Fruit fly (Drosophila melanogaster) whole organism, prepupa: ENCODE measurements around the gene CG5162.
A peak's percentile ranks its signal among the peaks of the same experiment; 100 is the strongest.

Experiments used
- Blimp-1 ChIP-seq: fragments of 200-800 bp; sonication (Bioruptor generic); optimal IDR thresholded peaks from 3 replicates; lab custom pipeline; 2017; ENCODE audit warnings: missing biosample characterization, missing genetic modification characterization, mild to moderate bottlenecking, moderate library complexity, missing genetic modification reagents
- CG10669 ChIP-seq: fragments of 200-800 bp; sonication (Bioruptor generic); optimal IDR thresholded peaks from 3 replicates; lab custom pipeline; 2018; ENCODE audit warnings: missing biosample characterization, mild to moderate bottlenecking, missing genetic modification characterization, moderate library complexity
- CG11294 ChIP-seq: fragments of 200-800 bp; sonication (Bioruptor generic); IDR thresholded peaks from 2 replicates; pipeline ENCODE4 v1.3.6; 2022; ENCODE audit warnings: missing biosample characterization, missing genetic modification characterization
- CG15336 ChIP-seq: fragments of 200-800 bp; sonication (Bioruptor generic); IDR thresholded peaks from 2 replicates; pipeline ENCODE4 v1.3.6; 2022; ENCODE audit warnings: missing biosample characterization, missing genetic modification characterization
- CG16779 ChIP-seq: fragments of 200-800 bp; sonication (Bioruptor generic); optimal IDR thresholded peaks from 3 replicates; lab custom pipeline; 2017; ENCODE audit warnings: missing biosample characterization, mild to moderate bottlenecking, missing genetic modification characterization
- CG34406 ChIP-seq: fragments of 200-800 bp; sonication (Bioruptor generic); optimal IDR thresholded peaks from 3 replicates; lab custom pipeline; 2016; ENCODE audit warnings: missing biosample characterization, missing genetic modification characterization
- CG3919 ChIP-seq: fragments of 200-800 bp; sonication (Bioruptor generic); optimal IDR thresholded peaks from 3 replicates; lab custom pipeline; 2016; ENCODE audit warnings: missing biosample characterization, missing genetic modification characterization
- CG6792 ChIP-seq: fragments of 200-800 bp; sonication (Bioruptor generic); optimal IDR thresholded peaks from 3 replicates; lab custom pipeline; 2016; ENCODE audit warnings: missing biosample characterization, missing genetic modification characterization
- CG6808 ChIP-seq: fragments of 200-800 bp; sonication (Bioruptor generic); optimal IDR thresholded peaks from 3 replicates; lab custom pipeline; 2017; ENCODE audit warnings: missing biosample characterization, missing genetic modification characterization, mild to moderate bottlenecking, moderate library complexity, missing genetic modification reagents
- CG6854 ChIP-seq: fragments of 200-800 bp; sonication (Bioruptor generic); optimal IDR thresholded peaks from 2 replicates; lab custom pipeline; 2017; ENCODE audit warnings: missing biosample characterization, mild to moderate bottlenecking, missing genetic modification characterization
- CG8119 ChIP-seq: fragments of 200-800 bp; sonication (Bioruptor generic); IDR thresholded peaks from 3 replicates; pipeline ENCODE4 v1.3.6; 2022; ENCODE audit warnings: missing biosample characterization, missing genetic modification characterization
- Eip78C ChIP-seq: fragments of 200-800 bp; sonication (Bioruptor generic); peaks from one replicate; lab custom pipeline; 2016; ENCODE audit warnings: missing biosample characterization, missing genetic modification characterization
- Eip93F ChIP-seq: fragments of 200-800 bp; sonication (Bioruptor generic); optimal IDR thresholded peaks from 2 replicates; lab custom pipeline; 2016; ENCODE audit warnings: missing biosample characterization, mild to moderate bottlenecking, missing genetic modification characterization
- Ets21C ChIP-seq: fragments of 200-800 bp; sonication (Bioruptor generic); optimal IDR thresholded peaks from 3 replicates; lab custom pipeline; 2016; ENCODE audit warnings: missing biosample characterization, missing genetic modification characterization
- Gug ChIP-seq: fragments of 200-800 bp; sonication (Bioruptor generic); IDR thresholded peaks from 2 replicates; pipeline ENCODE4 v1.3.6; 2022; ENCODE audit warnings: missing biosample characterization, missing genetic modification characterization
- Hr38 ChIP-seq: sonication (Bioruptor generic); optimal IDR thresholded peaks from 2 replicates; lab custom pipeline; 2016; ENCODE audit warnings: missing biosample characterization, missing genetic modification characterization
- Hr4 ChIP-seq: fragments of 200-800 bp; sonication (Bioruptor generic); optimal IDR thresholded peaks from 3 replicates; lab custom pipeline; 2016; ENCODE audit warnings: missing biosample characterization, missing genetic modification characterization
- OdsH ChIP-seq: fragments of 200-800 bp; sonication (Bioruptor generic); optimal IDR thresholded peaks from 3 replicates; lab custom pipeline; 2016; ENCODE audit warnings: missing biosample characterization, missing genetic modification characterization
- Sox102F ChIP-seq: fragments of 200-800 bp; sonication (Bioruptor generic); optimal IDR thresholded peaks from 2 replicates; lab custom pipeline; 2016; ENCODE audit warnings: missing biosample characterization, mild to moderate bottlenecking, missing genetic modification characterization
- Sox14 ChIP-seq: fragments of 200-800 bp; sonication (Bioruptor generic); optimal IDR thresholded peaks from 3 replicates; lab custom pipeline; 2016; ENCODE audit warnings: missing biosample characterization, missing genetic modification characterization
- Sox15 ChIP-seq: fragments of 200-800 bp; sonication (Bioruptor generic); optimal IDR thresholded peaks from 3 replicates; lab custom pipeline; 2016; ENCODE audit warnings: missing biosample characterization, missing genetic modification characterization
- acj6 ChIP-seq: fragments of 200-800 bp; sonication (Bioruptor generic); optimal IDR thresholded peaks from 3 replicates; lab custom pipeline; 2016; ENCODE audit warnings: missing biosample characterization, missing genetic modification characterization
- cyc ChIP-seq: fragments of 200-800 bp; sonication (Bioruptor generic); optimal IDR thresholded peaks from 3 replicates; lab custom pipeline; 2016; ENCODE audit warnings: missing biosample characterization, missing genetic modification characterization
- dac ChIP-seq: fragments of 200-800 bp; sonication (Bioruptor generic); optimal IDR thresholded peaks from 2 replicates; lab custom pipeline; 2017; ENCODE audit warnings: missing biosample characterization, mild to moderate bottlenecking, missing genetic modification characterization
- dsx ChIP-seq: fragments of 200-800 bp; optimal IDR thresholded peaks from 3 replicates; lab custom pipeline; 2019; ENCODE audit warnings: missing biosample characterization, mild to moderate bottlenecking, missing genetic modification characterization, moderate library complexity; ENCODE audit not compliant: poor library complexity, severe bottlenecking
- lz ChIP-seq: fragments of 200-800 bp; sonication (Bioruptor generic); optimal IDR thresholded peaks from 3 replicates; lab custom pipeline; 2016; ENCODE audit warnings: missing biosample characterization, missing genetic modification characterization
- pdm3 ChIP-seq: fragments of 200-800 bp; sonication (Bioruptor generic); optimal IDR thresholded peaks from 3 replicates; lab custom pipeline; 2016; ENCODE audit warnings: missing biosample characterization, missing genetic modification characterization
- salr ChIP-seq, 2 experiments: fragments of 200-800 bp; sonication (Bioruptor generic); optimal IDR thresholded peaks; 3 replicates each; lab custom pipeline; 2016 to 2018; ENCODE audit warnings: missing biosample characterization in 2 of 2, missing genetic modification characterization in 2 of 2, mild to moderate bottlenecking in 1 of 2
- spab ChIP-seq: fragments of 200-800 bp; sonication (Bioruptor generic); optimal IDR thresholded peaks from 2 replicates; lab custom pipeline; 2017; ENCODE audit warnings: missing biosample characterization, mild to moderate bottlenecking, missing genetic modification characterization, missing genetic modification reagents
- svp ChIP-seq: fragments of 200-800 bp; sonication (Bioruptor generic); peaks from one replicate; lab custom pipeline; 2016; ENCODE audit warnings: missing biosample characterization, missing genetic modification characterization
- topi ChIP-seq: fragments of 200-800 bp; sonication (Bioruptor generic); optimal IDR thresholded peaks from 3 replicates; lab custom pipeline; 2016; ENCODE audit warnings: missing biosample characterization, missing genetic modification characterization
- vri ChIP-seq: fragments of 200-800 bp; sonication (Bioruptor generic); optimal IDR thresholded peaks from 3 replicates; lab custom pipeline; 2016; ENCODE audit warnings: missing biosample characterization, mild to moderate bottlenecking, missing genetic modification characterization

CG5162 gene

dm6 chrX:17237421-17237820 lies 22.3 kb downstream of the CG5162 start (continued):
- TF ChIP-seq CG6854 (no peak), spab (GFP tag; lab: Kevin White, UChicago) (peak; percentile 55), topi (GFP tag; lab: Kevin White, UChicago) (peak; percentile 46), cyc (GFP tag; lab: Kevin White, UChicago) (peak; percentile 21), Ets21C (GFP tag; lab: Kevin White, UChicago) (no peak), OdsH (GFP tag; lab: Kevin White, UChicago) (peak; percentile 72), Gug (GFP tag; lab: Robert Waterston, UW) (no peak; the same call in 1 of the 2 replicates), CG16779 (tag; lab: Kevin White, UChicago) (no peak)

dm6 chrX:17244854-17245253 lies 29.8 kb downstream of the CG5162 start, which contains the start of gene CG8915:
CG8915 (minus strand) TSS chrX:17245001.
- TF ChIP-seq Eip78C (GFP tag; lab: Kevin White, UChicago) (peak; percentile 46), CG15336 (no peak), Sox14 (no peak), CG8119 (GFP tag; lab: Robert Waterston, UW) (no peak)
- TF ChIP-seq, all 60 proteins: peak for 1

DNA sequence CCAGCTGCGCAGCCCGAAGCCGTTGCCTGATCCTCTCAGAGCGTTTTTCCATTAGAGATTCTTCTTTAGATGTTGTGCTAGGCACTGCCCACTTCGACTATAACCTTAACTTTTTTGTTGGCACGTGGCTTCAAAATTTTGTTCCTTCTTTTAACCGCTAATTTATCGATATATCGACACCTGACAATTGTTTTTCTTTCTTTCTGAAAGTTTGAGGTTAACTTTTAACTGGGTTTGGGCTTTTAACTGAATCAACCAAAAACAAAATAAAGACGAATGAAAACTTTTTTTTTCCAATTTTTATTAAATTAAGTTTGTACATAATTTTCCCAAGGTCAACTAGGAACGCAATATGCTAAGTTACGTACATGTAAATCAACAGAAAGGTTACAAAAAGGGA lies 31.8 kb downstream of the CG5162 start, which contains the start of gene CG42854:
TSS of gene CG42854 (minus strand) at position 101 of the 400 bp plus-strand sequence.
- TF ChIP-seq CG6808 (GFP tag; lab: Kevin White, UChicago), result no peak
- no peak for TF ChIP-seq Eip93F (GFP tag; lab: Kevin White, UChicago)
- TF ChIP-seq pdm3 (GFP tag; lab: Kevin White, UChicago), result no peak

DNA sequence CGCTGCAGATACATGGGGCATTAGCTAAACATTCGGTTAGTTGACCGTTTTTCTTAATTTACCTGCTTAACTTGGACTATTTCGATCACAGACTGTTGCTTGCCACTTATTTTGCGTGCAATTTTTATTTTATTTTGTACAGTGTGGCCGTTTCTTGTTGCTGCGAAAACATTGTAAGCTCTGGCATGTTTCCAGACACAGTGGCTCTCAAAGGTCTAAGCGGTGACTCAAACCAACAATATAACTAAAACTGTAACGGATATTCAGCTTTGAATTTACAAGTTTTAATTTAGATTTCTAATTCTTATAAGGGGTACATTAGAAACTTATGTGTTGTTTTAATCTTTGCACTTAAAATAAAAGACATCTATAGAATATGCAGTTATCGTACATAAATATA lies 34.2 kb downstream of the CG5162 start, which contains the start of gene CG8675:
TSS of gene CG8675 (minus strand) at position 177 of the 400 bp plus-strand sequence.
- TF ChIP-seq Eip78C (GFP tag; lab: Kevin White, UChicago) (peak; percentile 59), Sox14 (no peak), dsx (peak; percentile 76)

dm6 chrX:17254094-17254493 lies 39.0 kb downstream of the CG5162 start:
- TF ChIP-seq acj6 (GFP tag; lab: Kevin White, UChicago) (no peak), Blimp-1 (GFP tag; lab: Kevin White, UChicago) (peak; percentile 75), CG3919 (GFP tag; lab: Kevin White, UChicago) (no peak), dac (GFP tag; lab: Kevin White, UChicago) (no peak)
- TF ChIP-seq, all 60 proteins: peak for 1

dm6 chrX:17255677-17256076 lies 40.6 kb downstream of the CG5162 start:
- no peak for TF ChIP-seq CG11294 (GFP tag; lab: Robert Waterston, UW)
- no peak for TF ChIP-seq CG10669 (GFP tag; lab: Kevin White, UChicago)
- no peak for TF ChIP-seq Sox102F (GFP tag; lab: Kevin White, UChicago)
- no peak for TF ChIP-seq Hr38 (GFP tag; lab: Kevin White, UChicago)
- TF ChIP-seq Sox15 (GFP tag; lab: Kevin White, UChicago), result no peak
- TF ChIP-seq lz, result no peak
- TF ChIP-seq CG3919 (GFP tag; lab: Kevin White, UChicago), result no peak
- TF ChIP-seq Hr4 (GFP tag; lab: Kevin White, UChicago), result no peak
- TF ChIP-seq CG6792 (GFP tag; lab: Kevin White, UChicago), result no peak
- no peak for TF ChIP-seq salr (GFP tag; optimal IDR thresholded peaks at IDR 0.05; lab: Kevin White, UChicago)
- TF ChIP-seq Eip93F (GFP tag; lab: Kevin White, UChicago), result no peak
- TF ChIP-seq CG6854, result no peak
- TF ChIP-seq vri (GFP tag; lab: Kevin White, UChicago), result no peak
- TF ChIP-seq cyc (GFP tag; lab: Kevin White, UChicago), result no peak
- no peak for TF ChIP-seq svp
- TF ChIP-seq Ets21C (GFP tag; lab: Kevin White, UChicago), result no peak
- TF ChIP-seq CG34406, result no peak
